Fruit fly (Drosophila melanogaster) whole organism, embryonic: ENCODE results near the gene CCT3.

Experiments
- C15 ChIP-seq: fragments of 200-800 bp; sonication (Bioruptor generic); IDR thresholded peaks from 3 replicates; pipeline ENCODE4 v1.3.6; 2022; ENCODE audit warnings: missing biosample characterization, missing genetic modification characterization
- CG1024 ChIP-seq: fragments of 200-800 bp; sonication (Bioruptor generic); IDR thresholded peaks from 2 replicates; pipeline ENCODE4 v1.3.6; 2022; ENCODE audit warnings: missing biosample characterization, missing genetic modification characterization
- CG10654 ChIP-seq: fragments of 200-800 bp; sonication (Bioruptor generic); optimal IDR thresholded peaks from 2 replicates; lab custom pipeline; 2016; ENCODE audit warnings: missing biosample characterization, missing genetic modification characterization
- CG10979 ChIP-seq: fragments of 200-800 bp; sonication (Bioruptor generic); optimal IDR thresholded peaks from 2 replicates; lab custom pipeline; 2018; ENCODE audit warnings: missing biosample characterization, mild to moderate bottlenecking, missing genetic modification characterization, moderate library complexity
- CG16863 ChIP-seq: fragments of 200-800 bp; sonication (Bioruptor generic); optimal IDR thresholded peaks from 3 replicates; lab custom pipeline; 2016; ENCODE audit warnings: missing biosample characterization, missing genetic modification characterization
- CG32767 ChIP-seq: fragments of 200-800 bp; sonication (Bioruptor generic); IDR thresholded peaks from 2 replicates; pipeline ENCODE4 v1.3.6; 2022; ENCODE audit warnings: missing biosample characterization, missing genetic modification characterization
- CG34376 ChIP-seq: fragments of 200-800 bp; sonication (Bioruptor generic); optimal IDR thresholded peaks from 2 replicates; lab custom pipeline; 2018; ENCODE audit warnings: missing biosample characterization, mild to moderate bottlenecking, missing genetic modification characterization
- CG42726 ChIP-seq: fragments of 200-800 bp; sonication (Bioruptor generic); IDR thresholded peaks from 2 replicates; pipeline ENCODE4 v1.3.6; 2022; ENCODE audit warnings: missing biosample characterization, missing genetic modification characterization; ENCODE audit not compliant: partially characterized antibody
- CG4404 ChIP-seq: fragments of 200-800 bp; sonication (Bioruptor generic); IDR thresholded peaks from 2 replicates; pipeline ENCODE4 v1.3.6; 2022; ENCODE audit warnings: missing biosample characterization, missing genetic modification characterization
- CG6813 ChIP-seq: fragments of 200-800 bp; sonication (Bioruptor generic); optimal IDR thresholded peaks from 2 replicates; lab custom pipeline; 2017; ENCODE audit warnings: missing biosample characterization, missing genetic modification characterization, mild to moderate bottlenecking, moderate library complexity, missing genetic modification reagents
- CG7271 ChIP-seq: fragments of 200-800 bp; sonication (Bioruptor generic); optimal IDR thresholded peaks from 2 replicates; lab custom pipeline; 2018; ENCODE audit warnings: missing biosample characterization, mild to moderate bottlenecking, missing genetic modification characterization, moderate library complexity
- CG7357 ChIP-seq: fragments of 200-800 bp; sonication (Bioruptor generic); IDR thresholded peaks from 3 replicates; pipeline ENCODE4 v1.3.6; 2022; ENCODE audit warnings: missing biosample characterization, missing genetic modification characterization
- CG9437 ChIP-seq: fragments of 200-800 bp; sonication (Bioruptor generic); optimal IDR thresholded peaks from 2 replicates; lab custom pipeline; 2018; ENCODE audit warnings: missing biosample characterization, mild to moderate bottlenecking, missing genetic modification characterization
- CHES-1-like ChIP-seq: fragments of 200-800 bp; sonication (Bioruptor generic); optimal IDR thresholded peaks from 2 replicates; lab custom pipeline; 2016; ENCODE audit warnings: missing biosample characterization, missing genetic modification characterization
- CoRest ChIP-seq: fragments of 200-800 bp; sonication (Bioruptor generic); optimal IDR thresholded peaks from 3 replicates; lab custom pipeline; 2018; ENCODE audit warnings: missing biosample characterization, mild to moderate bottlenecking, missing genetic modification characterization, moderate library complexity
- Dfd ChIP-seq, 2 experiments: fragments of >200 bp; optimal IDR thresholded peaks; 2 replicates each; lab custom pipeline; 2017; ENCODE audit warnings: missing biosample characterization in 2 of 2, missing genetic modification characterization in 2 of 2
- Fer1 ChIP-seq: fragments of 200-800 bp; sonication (Bioruptor generic); optimal IDR thresholded peaks from 2 replicates; lab custom pipeline; 2017; ENCODE audit warnings: missing biosample characterization, mild to moderate bottlenecking, missing genetic modification characterization
- Jarid2 ChIP-seq: fragments of 200-800 bp; sonication (Bioruptor generic); optimal IDR thresholded peaks from 3 replicates; lab custom pipeline; 2017; ENCODE audit warnings: mild to moderate bottlenecking, missing biosample characterization, missing genetic modification reagents, missing genetic modification characterization
- Lim3 ChIP-seq: fragments of 200-800 bp; sonication (Bioruptor generic); IDR thresholded peaks from 2 replicates; pipeline ENCODE4 v1.3.6; 2022; ENCODE audit warnings: missing biosample characterization, missing genetic modification characterization
- Mrtf ChIP-seq: fragments of 200-800 bp; sonication (Bioruptor generic); IDR thresholded peaks from 3 replicates; pipeline ENCODE4 v1.3.6; 2022; ENCODE audit warnings: missing biosample characterization, missing genetic modification characterization
- Ravus ChIP-seq: fragments of 200-800 bp; sonication (Bioruptor generic); IDR thresholded peaks from 2 replicates; pipeline ENCODE4 v1.3.6; 2022; ENCODE audit warnings: missing biosample characterization, missing genetic modification characterization
- Sox100B ChIP-seq: fragments of 200-800 bp; sonication (Bioruptor generic); optimal IDR thresholded peaks from 3 replicates; lab custom pipeline; 2018; ENCODE audit warnings: missing biosample characterization, mild to moderate bottlenecking, missing genetic modification characterization
- Stat92E ChIP-seq, 3 experiments: fragments of >200 bp in 2 of 3; fragments of 200-800 bp in 1 of 3; sonication (Bioruptor generic) in 1 of 3; optimal IDR thresholded peaks; 2 replicates each; lab custom pipeline; 2017 to 2019; ENCODE audit warnings: missing biosample characterization in 3 of 3, missing genetic modification characterization in 3 of 3, mild to moderate bottlenecking in 1 of 3, moderate library complexity in 1 of 3
- TFAM ChIP-seq: fragments of 200-800 bp; sonication (Bioruptor generic); optimal IDR thresholded peaks from 2 replicates; lab custom pipeline; 2017; ENCODE audit warnings: missing biosample characterization, missing genetic modification characterization, inconsistent platforms
- Vsx1 ChIP-seq: fragments of 200-800 bp; sonication (Bioruptor generic); optimal IDR thresholded peaks from 2 replicates; lab custom pipeline; 2017; ENCODE audit warnings: missing biosample characterization, mild to moderate bottlenecking, missing genetic modification characterization, missing genetic modification reagents
- amos ChIP-seq: fragments of 200-800 bp; sonication (Bioruptor generic); IDR thresholded peaks from 2 replicates; pipeline ENCODE4 v1.3.6; 2022; ENCODE audit warnings: missing biosample characterization, missing genetic modification characterization; ENCODE audit not compliant: partially characterized antibody
- bowl ChIP-seq: fragments of 200-800 bp; sonication (Bioruptor generic); IDR thresholded peaks from 2 replicates; pipeline ENCODE4 v1.3.6; 2022; ENCODE audit warnings: missing biosample characterization, missing genetic modification characterization
- cg ChIP-seq: fragments of 200-800 bp; sonication (Bioruptor generic); optimal IDR thresholded peaks from 3 replicates; lab custom pipeline; 2019; ENCODE audit warnings: missing biosample characterization, mild to moderate bottlenecking, missing genetic modification characterization, moderate library complexity
- dpn ChIP-seq, 2 experiments: fragments of 200-800 bp; sonication (Bioruptor generic); optimal IDR thresholded peaks; 3 replicates each; lab custom pipeline; 2016; ENCODE audit warnings: missing biosample characterization in 2 of 2, missing genetic modification characterization in 2 of 2
- fd64A ChIP-seq: fragments of 200-800 bp; sonication (Bioruptor generic); optimal IDR thresholded peaks from 3 replicates; lab custom pipeline; 2018; ENCODE audit warnings: missing biosample characterization, mild to moderate bottlenecking, missing genetic modification characterization
- fru ChIP-seq: fragments of >200 bp; optimal IDR thresholded peaks from 2 replicates; lab custom pipeline; 2017
- ftz-f1 ChIP-seq: fragments of 200-800 bp; sonication (Bioruptor generic); optimal IDR thresholded peaks from 2 replicates; lab custom pipeline; 2016; ENCODE audit warnings: missing biosample characterization, missing genetic modification characterization
- ham ChIP-seq: fragments of 200-800 bp; sonication (Bioruptor generic); IDR thresholded peaks from 2 replicates; pipeline ENCODE4 v1.3.6; 2022; ENCODE audit warnings: missing biosample characterization, missing genetic modification characterization
- hbn ChIP-seq: fragments of 200-800 bp; sonication (Bioruptor generic); IDR thresholded peaks from 2 replicates; pipeline ENCODE4 v1.3.6; 2022; ENCODE audit warnings: missing biosample characterization, missing genetic modification characterization; ENCODE audit not compliant: partially characterized antibody
- hth ChIP-seq: fragments of >200 bp; optimal IDR thresholded peaks from 2 replicates; lab custom pipeline; 2017; ENCODE audit warnings: inconsistent platforms
- kay ChIP-seq: fragments of 200-800 bp; sonication (Bioruptor generic); optimal IDR thresholded peaks from 2 replicates; lab custom pipeline; 2016; ENCODE audit warnings: missing biosample characterization, missing genetic modification characterization
- klu ChIP-seq: fragments of 200-800 bp; sonication (Bioruptor generic); IDR thresholded peaks from 2 replicates; pipeline ENCODE4 v1.3.6; 2022; ENCODE audit warnings: missing biosample characterization, missing genetic modification characterization
- lmd ChIP-seq: fragments of 200-800 bp; sonication (Bioruptor generic); IDR thresholded peaks from 2 replicates; pipeline ENCODE4 v1.3.6; 2022; ENCODE audit warnings: missing biosample characterization, missing genetic modification characterization
- maf-S ChIP-seq: fragments of 200-800 bp; sonication (Bioruptor generic); optimal IDR thresholded peaks from 2 replicates; lab custom pipeline; 2016; ENCODE audit warnings: missing biosample characterization, missing genetic modification characterization
- pb ChIP-seq: fragments of 200-800 bp; sonication (Bioruptor generic); optimal IDR thresholded peaks from 3 replicates; lab custom pipeline; 2016; ENCODE audit warnings: missing biosample characterization, missing genetic modification characterization
- pho ChIP-seq: fragments of 200-800 bp; sonication (Bioruptor generic); optimal IDR thresholded peaks from 2 replicates; lab custom pipeline; 2016; ENCODE audit warnings: missing biosample characterization, missing genetic modification characterization
- psq ChIP-seq: fragments of 200-800 bp; sonication (Bioruptor generic); optimal IDR thresholded peaks from 2 replicates; lab custom pipeline; 2017; ENCODE audit warnings: missing biosample characterization, missing genetic modification characterization
- sc ChIP-seq, 3 experiments: fragments of >200 bp in 2 of 3; fragments of 200-800 bp in 1 of 3; sonication (Bioruptor generic) in 1 of 3; optimal IDR thresholded peaks; 2 replicates in 2 of 3; 3 replicates in 1 of 3; lab custom pipeline; 2017; ENCODE audit warnings: mild to moderate bottlenecking in 1 of 3, missing biosample characterization in 1 of 3, missing genetic modification characterization in 1 of 3, missing genetic modification reagents in 1 of 3
- sens ChIP-seq: fragments of 200-800 bp; sonication (Bioruptor generic); peaks from one replicate; lab custom pipeline; 2016; ENCODE audit warnings: missing biosample characterization, missing genetic modification characterization
- sim ChIP-seq: fragments of 200-800 bp; sonication (Bioruptor generic); IDR thresholded peaks from 2 replicates; pipeline ENCODE4 v1.3.6; 2022; ENCODE audit warnings: missing biosample characterization, missing genetic modification characterization
- sima ChIP-seq: fragments of 200-800 bp; sonication (Bioruptor generic); optimal IDR thresholded peaks from 2 replicates; lab custom pipeline; 2016; ENCODE audit warnings: missing biosample characterization, missing genetic modification characterization
- tio ChIP-seq: fragments of 200-800 bp; sonication (Bioruptor generic); optimal IDR thresholded peaks from 2 replicates; lab custom pipeline; 2017; ENCODE audit warnings: missing biosample characterization, missing genetic modification characterization, inconsistent platforms
- twi ChIP-seq: fragments of 200-800 bp; optimal IDR thresholded peaks from 2 replicates; lab custom pipeline; 2019; ENCODE audit warnings: missing biosample characterization, mild to moderate bottlenecking, missing genetic modification characterization, moderate library complexity
- tx ChIP-seq: fragments of 200-800 bp; sonication (Bioruptor generic); optimal IDR thresholded peaks from 2 replicates; lab custom pipeline; 2016; ENCODE audit warnings: missing biosample characterization, missing genetic modification characterization
- zen2 ChIP-seq: fragments of 200-800 bp; sonication (Bioruptor generic); IDR thresholded peaks from 3 replicates; pipeline ENCODE4 v1.3.6; 2022; ENCODE audit warnings: missing biosample characterization, missing genetic modification characterization; ENCODE audit not compliant: partially characterized antibody

Gene CCT3

dm6 chr3R:16624750-16625549 lies 22.5 kb upstream of the CCT3 start, which contains the start of gene Fas1 (continued):
- peak; percentile 26; the same call in 1 of the 2 replicates for TF ChIP-seq CG42726 (GFP tag; lab: Robert Waterston, UW)
- no peak for TF ChIP-seq bowl (GFP tag; lab: Robert Waterston, UW)
- peak; percentile 83 for TF ChIP-seq Jarid2
- no peak for TF ChIP-seq sc (optimal IDR thresholded peaks at IDR 0.05; lab: Kevin White, UChicago)
- TF ChIP-seq sc (GFP tag; optimal IDR thresholded peaks at IDR 0.05; lab: Kevin White, UChicago): no peak
- no peak for TF ChIP-seq tx (GFP tag; lab: Kevin White, UChicago)
- no peak for TF ChIP-seq CG9437 (GFP tag; lab: Kevin White, UChicago)
- TF ChIP-seq Dfd (GFP tag; optimal IDR thresholded peaks at IDR 0.05; lab: Kevin White, UChicago): no peak
- TF ChIP-seq lmd (GFP tag; lab: Robert Waterston, UW): no peak
- TF ChIP-seq psq (GFP tag; lab: Kevin White, UChicago): no peak
- TF ChIP-seq sima (GFP tag; lab: Kevin White, UChicago): no peak
- no peak for TF ChIP-seq fru
- TF ChIP-seq pho (GFP tag; lab: Kevin White, UChicago): no peak
- no peak for TF ChIP-seq Lim3 (GFP tag; lab: Robert Waterston, UW)
- no peak for TF ChIP-seq CG16863 (GFP tag; lab: Kevin White, UChicago)
- TF ChIP-seq CoRest: no peak
- no peak for TF ChIP-seq twi (tag; lab: Kevin White, UChicago)
- no peak for TF ChIP-seq hth
- TF ChIP-seq CG10979 (tag; lab: Kevin White, UChicago): peak; percentile 24
- TF ChIP-seq Mrtf (GFP tag; lab: Robert Waterston, UW): no peak
- no peak for TF ChIP-seq CG1024 (GFP tag; lab: Robert Waterston, UW)
- TF ChIP-seq CG4404 (GFP tag; lab: Robert Waterston, UW): no peak
- no peak for TF ChIP-seq CG34376
- no peak for TF ChIP-seq kay (GFP tag; lab: Kevin White, UChicago)
- no peak for TF ChIP-seq CG10654 (GFP tag; lab: Kevin White, UChicago)
- no peak for TF ChIP-seq CG7271 (tag; lab: Kevin White, UChicago)
- TF ChIP-seq CG32767: no peak
- TF ChIP-seq Sox100B (GFP tag; lab: Kevin White, UChicago): no peak
- TF ChIP-seq sens (GFP tag; lab: Kevin White, UChicago): peak; percentile 27
- no peak for TF ChIP-seq maf-S (GFP tag; lab: Kevin White, UChicago)
- no peak for TF ChIP-seq cg
- TF ChIP-seq CHES-1-like (GFP tag; lab: Kevin White, UChicago): no peak
- TF ChIP-seq dpn (GFP tag; optimal IDR thresholded peaks at IDR 0.05; lab: Kevin White, UChicago): no peak
- TF ChIP-seq hbn (GFP tag; lab: Robert Waterston, UW): peak; percentile 40; the same call in 1 of the 2 replicates
- TF ChIP-seq tio (GFP tag; lab: Kevin White, UChicago): no peak
- no peak for TF ChIP-seq ftz-f1 (GFP tag; lab: Kevin White, UChicago)
- TF ChIP-seq Stat92E (GFP tag; optimal IDR thresholded peaks at IDR 0.05; lab: Kevin White, UChicago): peak in 1 of 3 experiments; percentile 95
- no peak for TF ChIP-seq Vsx1 (GFP tag; lab: Kevin White, UChicago)
- no peak for TF ChIP-seq Fer1 (GFP tag; lab: Kevin White, UChicago)
- peak; percentile 72 for TF ChIP-seq zen2
- no peak for TF ChIP-seq klu (GFP tag; lab: Robert Waterston, UW)
- TF ChIP-seq sim (GFP tag; lab: Robert Waterston, UW): no peak
- peak; percentile 71 for TF ChIP-seq amos (GFP tag; lab: Robert Waterston, UW)
- no peak for TF ChIP-seq ham (GFP tag; lab: Robert Waterston, UW)
- no peak for TF ChIP-seq pb (GFP tag; lab: Kevin White, UChicago)
- no peak for TF ChIP-seq CG7357 (GFP tag; lab: Robert Waterston, UW)
- TF ChIP-seq TFAM (GFP tag; lab: Kevin White, UChicago): no peak
- no peak for TF ChIP-seq CG6813 (GFP tag; lab: Kevin White, UChicago)
- TF ChIP-seq C15 (GFP tag; lab: Robert Waterston, UW): no peak
- no peak for TF ChIP-seq Ravus (GFP tag; lab: Robert Waterston, UW)
- TF ChIP-seq fd64A (GFP tag; lab: Kevin White, UChicago): no peak
